Worm (Caenorhabditis elegans) whole organism, L4/young adult: ENCODE data around the gene ttr-44.

ENCODE experiments used
- dao-5 ChIP-seq: sonication (generic microtip); optimal IDR thresholded peaks from 2 replicates; lab custom pipeline; 2016; ENCODE audit warnings: missing genotype, missing genetic modification characterization, moderate library complexity, missing compliant biosample characterization
- him-1 ChIP-seq: sonication (generic microtip); optimal IDR thresholded peaks from 2 replicates; lab custom pipeline; 2016; ENCODE audit warnings: missing genotype, missing genetic modification reagents, missing genetic modification characterization, missing compliant biosample characterization

ce11 chrV:13566967-13567366 is 36.4 kb upstream of the ttr-44 start:
- no peak for TF ChIP-seq him-1 (tag; lab: Kevin White, UChicago)
- TF ChIP-seq dao-5 (tag; lab: Kevin White, UChicago) = no peak
